Fruit fly (Drosophila melanogaster): ENCODE measurements around the gene Diap1.

Diap1 gene

DNA sequence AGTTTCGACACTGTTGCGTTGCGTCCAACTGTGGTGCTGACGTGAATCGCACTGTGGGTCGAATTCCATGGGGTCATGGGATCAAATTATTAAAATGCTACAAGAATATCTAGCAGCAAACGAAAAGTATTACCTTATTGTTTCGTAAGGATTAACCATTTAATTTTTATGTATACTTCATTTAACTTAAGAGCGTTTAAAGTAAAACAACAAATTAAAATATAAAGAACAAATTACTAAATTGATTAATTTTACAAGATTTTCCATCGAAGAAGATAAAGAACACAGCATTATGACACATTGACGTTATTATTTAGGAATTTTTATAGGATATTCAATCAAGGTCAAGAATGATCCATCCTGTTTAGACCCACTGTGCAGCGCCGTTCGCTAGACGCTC, 3.3 kb upstream of the Diap1 start (continued):
- TF ChIP-seq fd64A (GFP tag; optimal IDR thresholded peaks at IDR 0.05) (no peak), ems (GFP tag; optimal IDR thresholded peaks at IDR 0.05) (no peak), hth (optimal IDR thresholded peaks at IDR 0.05) (no peak), hb (GFP tag; IDR thresholded peaks at IDR 0.05; ENCODE audit: partially characterized antibody) (no peak), CG1832 (GFP tag; optimal IDR thresholded peaks at IDR 0.05) (no peak), Dad (GFP tag; optimal IDR thresholded peaks at IDR 0.05) (no peak), CG13624 (GFP tag; optimal IDR thresholded peaks at IDR 0.05) (no peak), zen2 (GFP tag; IDR thresholded peaks at IDR 0.05; ENCODE audit: partially characterized antibody) (no peak), CG1792 (GFP tag; optimal IDR thresholded peaks at IDR 0.05) (no peak), CoRest (tag; optimal IDR thresholded peaks at IDR 0.05) (peak; percentile 64), CG8765 (GFP tag; IDR thresholded peaks at IDR 0.05) (no peak), Poxn (GFP tag; IDR thresholded peaks at IDR 0.05) (no peak), kni (GFP tag; optimal IDR thresholded peaks at IDR 0.05) (no peak), CG11398 (GFP tag; optimal IDR thresholded peaks at IDR 0.05) (no peak), crol (GFP tag; IDR thresholded peaks at IDR 0.05) (no peak), aop (GFP tag; IDR thresholded peaks at IDR 0.05) (no peak), gsb (GFP tag; IDR thresholded peaks at IDR 0.05) (no peak), Asciz (GFP tag; optimal IDR thresholded peaks at IDR 0.05) (peak; percentile 61), E2f1 (GFP tag; IDR thresholded peaks at IDR 0.05) (0 out of 2 replicates have a peak, but pooled peaks have one; percentile 6), pita (GFP tag; optimal IDR thresholded peaks at IDR 0.05) (no peak), CG2129 (GFP tag; IDR thresholded peaks at IDR 0.05; ENCODE audit: partially characterized antibody) (no peak), CG15073 (GFP tag; optimal IDR thresholded peaks at IDR 0.05) (no peak), CG5245 (GFP tag; optimal IDR thresholded peaks at IDR 0.05) (peak; percentile 8), Hr51 (GFP tag; optimal IDR thresholded peaks at IDR 0.05) (peak in 1 of 2 experiments; percentile 83), CG34224 (GFP tag; IDR thresholded peaks at IDR 0.05; ENCODE audit: partially characterized antibody) (no peak), twi (tag; optimal IDR thresholded peaks at IDR 0.05) (no peak), cato (GFP tag; optimal IDR thresholded peaks at IDR 0.05; ENCODE audit: borderline replicate concordance) (no peak), CG11456 (GFP tag; IDR thresholded peaks at IDR 0.05) (no peak), slou (GFP tag; optimal IDR thresholded peaks at IDR 0.05) (no peak), amos (GFP tag; IDR thresholded peaks at IDR 0.05; ENCODE audit: partially characterized antibody) (no peak), Stat92E (GFP tag; optimal IDR thresholded peaks at IDR 0.05) (no peak), CG14710 (tag; optimal IDR thresholded peaks at IDR 0.05) (peak; percentile 44), usp (GFP tag; optimal IDR thresholded peaks at IDR 0.05) (no peak), abd-A (tag; optimal IDR thresholded peaks at IDR 0.05) (no peak), ham (GFP tag; IDR thresholded peaks at IDR 0.05) (no peak), Usf (GFP tag; optimal IDR thresholded peaks at IDR 0.05) (no peak), Dek (tag; optimal IDR thresholded peaks at IDR 0.05) (no peak), hkb (optimal IDR thresholded peaks at IDR 0.05) (no peak), hkb (GFP tag; IDR thresholded peaks at IDR 0.05) (peak; percentile 61), CG4404 (GFP tag; IDR thresholded peaks at IDR 0.05) (no peak), Nf-YA (GFP tag; IDR thresholded peaks at IDR 0.05) (no peak), Dfd (GFP tag; optimal IDR thresholded peaks at IDR 0.05) (no peak), CG3726 (GFP tag; IDR thresholded peaks at IDR 0.05) (no peak), luna (GFP tag; optimal IDR thresholded peaks at IDR 0.05) (no peak), CG14965 (GFP tag; optimal IDR thresholded peaks at IDR 0.05; ENCODE audit: borderline replicate concordance) (no peak), CG18764 (GFP tag; optimal IDR thresholded peaks at IDR 0.05) (no peak), kah (GFP tag; optimal IDR thresholded peaks at IDR 0.05) (peak; percentile 9), fd102C (GFP tag; optimal IDR thresholded peaks at IDR 0.05) (no peak), CG15514 (GFP tag; optimal IDR thresholded peaks at IDR 0.05) (no peak), CG1233 (GFP tag; optimal IDR thresholded peaks at IDR 0.05) (no peak), CG11560 (tag; IDR thresholded peaks at IDR 0.05) (no peak), CG6272 (GFP tag; IDR thresholded peaks at IDR 0.05) (no peak)
